Worm (Caenorhabditis elegans) whole organism, early embryonic: Measurements from ENCODE around the gene W08E12.2.

ENCODE experiments used
- B0310.2 ChIP-seq: sonication (generic microtip); optimal IDR thresholded peaks from 2 replicates; lab custom pipeline; 2016; ENCODE audit warnings: mild to moderate bottlenecking, missing genetic modification characterization, missing compliant biosample characterization
- F13C5.2 ChIP-seq: sonication (generic microtip); optimal IDR thresholded peaks from 2 replicates; lab custom pipeline; 2017; ENCODE audit warnings: mild to moderate bottlenecking, missing genetic modification characterization, inconsistent platforms, missing compliant biosample characterization
- aly-1 ChIP-seq: sonication (generic microtip); optimal IDR thresholded peaks from 2 replicates; lab custom pipeline; 2016; ENCODE audit warnings: missing genetic modification characterization, missing compliant biosample characterization
- ama-1 ChIP-seq: fragments of 150-350 bp; optimal IDR thresholded peaks from 2 replicates; lab custom pipeline; 2014
- ceh-13 ChIP-seq: fragments of 200-800 bp; sonication (Bioruptor generic); optimal IDR thresholded peaks from 2 replicates; lab custom pipeline; 2018; ENCODE audit warnings: mild to moderate bottlenecking, missing genetic modification characterization, missing compliant biosample characterization
- ets-7 ChIP-seq: sonication (generic microtip); optimal IDR thresholded peaks from 2 replicates; lab custom pipeline; 2016; ENCODE audit warnings: missing genotype, missing genetic modification characterization, missing compliant biosample characterization
- flt-1 ChIP-seq: fragments of 200-800 bp; sonication (Bioruptor generic); IDR thresholded peaks from 2 replicates; pipeline ENCODE4 v1.3.6; 2022; ENCODE audit warnings: missing genetic modification characterization, missing compliant biosample characterization
- hmbx-1 ChIP-seq: sonication (generic microtip); optimal IDR thresholded peaks from 2 replicates; lab custom pipeline; 2016; ENCODE audit warnings: mild to moderate bottlenecking, missing genetic modification characterization, missing compliant biosample characterization
- hmg-4 ChIP-seq: fragments of 200-800 bp; sonication (Bioruptor generic); optimal IDR thresholded peaks from 2 replicates; lab custom pipeline; 2018; ENCODE audit warnings: mild to moderate bottlenecking, missing genetic modification characterization, missing compliant biosample characterization
- hnd-1 ChIP-seq: sonication (generic microtip); optimal IDR thresholded peaks from 2 replicates; lab custom pipeline; 2016; ENCODE audit warnings: missing genetic modification characterization, missing compliant biosample characterization
- pes-1 ChIP-seq: fragments of 200-800 bp; sonication (Bioruptor generic); IDR thresholded peaks from 2 replicates; pipeline ENCODE4 v1.3.6; 2022; ENCODE audit warnings: missing genetic modification reagents, missing genetic modification characterization, missing compliant biosample characterization
- scrt-1 ChIP-seq: fragments of 200-800 bp; sonication (Bioruptor generic); IDR thresholded peaks from 2 replicates; pipeline ENCODE4 v1.3.6; 2022; ENCODE audit warnings: missing genetic modification characterization, missing compliant biosample characterization
- sea-1 ChIP-seq: fragments of 200-800 bp; sonication (Bioruptor generic); conservative IDR thresholded peaks from 2 replicates; pipeline ENCODE4 v1.3.6; 2022; ENCODE audit warnings: missing genetic modification characterization, missing compliant biosample characterization
- tbx-11 ChIP-seq: fragments of 200-800 bp; sonication (Bioruptor generic); IDR thresholded peaks from 2 replicates; pipeline ENCODE4 v1.3.6; 2022; ENCODE audit warnings: missing genetic modification characterization, missing compliant biosample characterization
- tbx-37 ChIP-seq: fragments of 200-800 bp; sonication (Bioruptor generic); conservative IDR thresholded peaks from 2 replicates; pipeline ENCODE4 v1.3.6; 2022; ENCODE audit warnings: missing genetic modification reagents, missing genetic modification characterization, missing compliant biosample characterization
- tra-4 ChIP-seq: sonication (generic microtip); optimal IDR thresholded peaks from 2 replicates; lab custom pipeline; 2017; ENCODE audit warnings: missing genetic modification characterization, missing compliant biosample characterization

W08E12.2 gene

DNA sequence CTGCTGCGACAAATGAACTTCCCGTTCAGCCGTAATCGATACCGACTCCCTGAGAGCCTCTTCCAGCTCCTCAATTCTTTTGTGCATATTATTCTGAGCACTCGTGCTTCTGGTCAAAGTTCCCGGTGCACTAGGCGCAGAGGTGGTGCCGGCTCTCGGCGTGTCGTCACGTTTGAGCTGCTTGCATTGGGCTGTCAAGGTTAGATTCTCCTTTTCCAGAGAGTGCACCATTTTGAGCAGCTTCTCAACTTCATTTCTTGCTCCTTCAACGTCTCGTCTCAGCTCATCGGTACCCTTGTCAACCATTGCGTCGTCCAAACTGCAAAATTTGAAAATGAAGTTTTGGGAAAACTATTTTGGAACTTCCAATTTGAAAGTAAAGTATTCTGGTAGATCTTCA is 39.8 kb downstream of the W08E12.2 start:
- TF ChIP-seq B0310.2 (no peak), flt-1 (GFP tag; lab: Robert Waterston, UW) (no peak), tbx-11 (GFP tag; lab: Robert Waterston, UW) (no peak), sea-1 (no peak)

DNA sequence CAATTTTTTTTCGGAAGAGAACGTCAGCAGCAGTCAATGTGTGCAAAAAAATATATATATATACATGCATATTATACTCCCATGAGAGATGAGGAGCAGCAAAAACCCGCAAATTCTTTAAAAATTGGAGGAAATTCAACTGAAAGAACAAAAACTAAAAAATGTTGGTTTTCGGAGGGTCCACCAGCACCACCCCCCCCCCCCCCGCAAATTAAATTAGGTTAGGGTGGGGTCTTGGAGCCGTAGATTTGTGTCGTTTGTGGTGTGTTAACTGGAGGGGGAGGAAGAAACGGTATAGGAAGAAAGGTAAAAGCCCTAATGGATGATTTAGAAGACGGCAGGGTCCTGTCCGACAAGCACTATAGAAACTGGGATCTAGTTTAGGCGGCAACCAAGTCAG is 42.7 kb downstream of the W08E12.2 start:
- TF ChIP-seq ama-1 (lab: Kevin White, UChicago), result no peak
- no peak for TF ChIP-seq B0310.2
- no peak for TF ChIP-seq tbx-11 (GFP tag; lab: Robert Waterston, UW)
- TF ChIP-seq hnd-1, result no peak
- TF ChIP-seq sea-1, result no peak
- no peak for TF ChIP-seq tra-4 (tag; lab: Kevin White, UChicago)
- TF ChIP-seq flt-1 (GFP tag; lab: Robert Waterston, UW), result no peak
- TF ChIP-seq tbx-37 (GFP tag; lab: Robert Waterston, UW), result no peak
- TF ChIP-seq aly-1 (tag; lab: Kevin White, UChicago), result no peak
- no peak for TF ChIP-seq pes-1 (GFP tag; lab: Robert Waterston, UW)
- no peak for TF ChIP-seq F13C5.2
- no peak for TF ChIP-seq hmbx-1 (tag; lab: Kevin White, UChicago)
- no peak for TF ChIP-seq scrt-1 (GFP tag; lab: Robert Waterston, UW)
- TF ChIP-seq ceh-13, result no peak
- no peak for TF ChIP-seq hmg-4

DNA sequence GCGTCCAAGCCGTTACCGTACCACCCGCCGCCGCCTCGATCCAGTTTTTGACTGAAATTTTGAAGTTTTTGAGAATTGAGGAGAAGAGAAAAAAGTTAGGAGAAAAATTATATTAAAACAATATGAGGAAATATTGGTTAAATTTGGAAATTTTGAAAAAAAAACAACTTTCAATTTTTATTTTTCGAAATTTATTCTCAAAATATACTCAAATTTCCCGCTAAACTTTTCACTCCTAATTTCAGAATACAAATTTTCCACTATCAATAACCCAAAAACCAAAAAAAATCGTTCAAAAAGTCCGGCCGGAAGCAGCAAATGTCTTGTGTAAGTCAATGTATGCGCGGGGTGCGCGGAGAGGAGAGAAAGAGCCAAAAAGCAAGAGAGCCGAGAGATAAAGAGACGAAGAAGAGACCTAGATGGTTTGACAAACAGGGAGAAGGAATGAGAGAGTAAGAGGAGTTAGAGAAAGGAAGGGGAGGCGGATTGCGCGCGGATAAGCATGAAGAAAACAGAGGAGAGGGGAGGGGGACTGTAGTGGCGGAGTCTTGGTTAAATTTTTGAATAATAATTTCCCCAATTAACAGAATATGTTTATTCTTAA is 44.4 kb downstream of the W08E12.2 start, which contains the start of gene elks-1:
TSS of gene elks-1 (minus strand) at position 51 of the 604 bp plus-strand sequence.
- TF ChIP-seq ets-7 (tag; lab: Kevin White, UChicago) (peak; percentile 70), F13C5.2 (peak; percentile 4), flt-1 (GFP tag; lab: Robert Waterston, UW) (peak; percentile 34; the same call in 1 of the 2 replicates), ama-1 (lab: Kevin White, UChicago) (no peak)

DNA sequence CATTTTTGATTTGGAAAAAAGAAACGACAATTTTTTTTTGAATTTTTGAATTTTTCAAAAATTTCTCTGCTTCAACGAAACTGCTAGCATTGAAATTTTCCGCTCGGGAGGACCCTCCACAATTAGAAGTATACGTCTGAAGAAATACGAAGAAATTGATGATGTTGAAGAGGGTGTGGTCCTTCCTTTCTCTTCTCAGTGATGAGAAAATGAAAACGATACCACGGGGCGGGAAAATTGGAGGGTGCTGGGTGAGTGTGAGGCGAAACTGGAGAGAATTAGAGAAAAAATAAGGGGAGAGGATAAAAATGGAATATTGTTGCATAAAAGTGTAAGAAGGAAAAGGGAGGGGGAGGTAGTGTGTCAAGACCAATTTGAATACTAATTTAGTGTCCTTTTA is 46.3 kb downstream of the W08E12.2 start:
- no peak for TF ChIP-seq sea-1
- TF ChIP-seq tbx-37 (GFP tag; lab: Robert Waterston, UW), result no peak
- TF ChIP-seq ets-7 (tag; lab: Kevin White, UChicago), result no peak

DNA sequence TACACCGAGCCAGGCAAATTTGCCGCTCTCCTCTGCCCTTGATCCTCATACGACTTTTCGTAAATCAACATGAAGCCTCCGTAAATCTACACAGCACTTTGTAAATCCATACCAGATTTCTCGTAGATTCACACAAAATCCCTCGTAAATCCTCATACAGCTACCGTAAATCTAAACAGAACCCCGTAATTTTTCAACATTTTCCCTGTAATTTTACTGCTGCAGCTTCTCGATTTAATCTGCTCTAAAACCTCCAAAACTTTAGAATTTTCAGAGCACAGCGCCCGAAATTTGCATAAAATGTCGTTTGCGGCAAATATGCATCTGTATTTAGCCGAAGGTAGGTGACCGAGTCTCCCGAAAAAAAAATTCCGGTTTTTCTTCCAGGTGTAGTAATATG is 49.1 kb downstream of the W08E12.2 start, which contains the start of gene F42A6.1:
TSS of gene F42A6.1 (plus strand) at position 301 of the 400 bp plus-strand sequence.
- no peak for TF ChIP-seq ama-1 (lab: Kevin White, UChicago)
- TF ChIP-seq ets-7 (tag; lab: Kevin White, UChicago), result no peak
- TF ChIP-seq hmbx-1 (tag; lab: Kevin White, UChicago), result no peak
- no peak for TF ChIP-seq sea-1
